Fruit fly (Drosophila melanogaster) whole organism, embryonic: Measurements from ENCODE around the gene swa.

ENCODE experiments used
- ATbp ChIP-seq: fragments of 200-800 bp; sonication (Bioruptor generic); optimal IDR thresholded peaks from 2 replicates; lab custom pipeline; 2017; ENCODE audit warnings: missing biosample characterization, mild to moderate bottlenecking, missing genetic modification characterization, missing genetic modification reagents
- Ada2b ChIP-seq: fragments of 200-800 bp; sonication (Bioruptor generic); IDR thresholded peaks from 2 replicates; pipeline ENCODE4 v1.3.6; 2022; ENCODE audit warnings: missing biosample characterization, missing genetic modification characterization
- Bgb ChIP-seq: fragments of 200-800 bp; sonication (Bioruptor generic); IDR thresholded peaks from 2 replicates; pipeline ENCODE4 v1.3.6; 2022; ENCODE audit warnings: missing biosample characterization, missing genetic modification characterization; ENCODE audit not compliant: partially characterized antibody
- CG10959 ChIP-seq: fragments of 200-800 bp; sonication (Bioruptor generic); IDR thresholded peaks from 2 replicates; pipeline ENCODE4 v1.3.6; 2022; ENCODE audit warnings: missing biosample characterization, missing genetic modification characterization
- CG11085 ChIP-seq: fragments of 200-800 bp; sonication (Bioruptor generic); IDR thresholded peaks from 2 replicates; pipeline ENCODE4 v1.3.6; 2022; ENCODE audit warnings: missing biosample characterization, missing genetic modification characterization
- CG13296 ChIP-seq: fragments of 200-800 bp; sonication (Bioruptor generic); optimal IDR thresholded peaks from 3 replicates; lab custom pipeline; 2018; ENCODE audit warnings: missing biosample characterization, mild to moderate bottlenecking, missing genetic modification characterization
- CG13775 ChIP-seq: fragments of 200-800 bp; sonication (Bioruptor generic); optimal IDR thresholded peaks from 3 replicates; lab custom pipeline; 2017; ENCODE audit warnings: missing biosample characterization, mild to moderate bottlenecking, missing genetic modification characterization
- CG14965 ChIP-seq: fragments of 200-800 bp; sonication (Bioruptor generic); optimal IDR thresholded peaks from 2 replicates; lab custom pipeline; 2016; ENCODE audit warnings: missing biosample characterization, missing genetic modification characterization, borderline replicate concordance
- CG18476 ChIP-seq: fragments of 200-800 bp; sonication (Bioruptor generic); optimal IDR thresholded peaks from 2 replicates; lab custom pipeline; 2016; ENCODE audit warnings: missing biosample characterization, mild to moderate bottlenecking, missing genetic modification characterization
- CG18619 ChIP-seq: fragments of 200-800 bp; sonication (Bioruptor generic); optimal IDR thresholded peaks from 3 replicates; lab custom pipeline; 2017; ENCODE audit warnings: missing biosample characterization, mild to moderate bottlenecking, missing genetic modification characterization
- CG2120 ChIP-seq: fragments of 200-800 bp; sonication (Bioruptor generic); optimal IDR thresholded peaks from 3 replicates; lab custom pipeline; 2016; ENCODE audit warnings: missing biosample characterization, missing genetic modification characterization
- CG2875 ChIP-seq: fragments of 200-800 bp; sonication (Bioruptor generic); optimal IDR thresholded peaks from 2 replicates; lab custom pipeline; 2017; ENCODE audit warnings: missing biosample characterization, mild to moderate bottlenecking, missing genetic modification characterization, missing genetic modification reagents
- CG3838 ChIP-seq: fragments of 200-800 bp; sonication (Bioruptor generic); optimal IDR thresholded peaks from 3 replicates; lab custom pipeline; 2016; ENCODE audit warnings: missing biosample characterization, missing genetic modification characterization
- CG6689 ChIP-seq: fragments of 200-800 bp; sonication (Bioruptor generic); IDR thresholded peaks from 2 replicates; pipeline ENCODE4 v1.3.6; 2022; ENCODE audit warnings: missing biosample characterization, missing genetic modification characterization
- CG7839 ChIP-seq: fragments of 200-800 bp; sonication (Bioruptor generic); optimal IDR thresholded peaks from 3 replicates; lab custom pipeline; 2018; ENCODE audit warnings: missing biosample characterization, mild to moderate bottlenecking, missing genetic modification characterization, moderate library complexity
- CG9727 ChIP-seq: fragments of 200-800 bp; sonication (Bioruptor generic); optimal IDR thresholded peaks from 3 replicates; lab custom pipeline; 2017; ENCODE audit warnings: missing biosample characterization, mild to moderate bottlenecking, missing genetic modification characterization
- CG9932 ChIP-seq: fragments of 200-800 bp; sonication (Bioruptor generic); IDR thresholded peaks from 2 replicates; pipeline ENCODE4 v1.3.6; 2022; ENCODE audit warnings: missing biosample characterization, missing genetic modification characterization
- D19A ChIP-seq: fragments of 200-800 bp; optimal IDR thresholded peaks from 3 replicates; lab custom pipeline; 2019; ENCODE audit warnings: missing biosample characterization, mild to moderate bottlenecking, missing genetic modification characterization, moderate library complexity
- Deaf1 ChIP-seq: fragments of 200-800 bp; optimal IDR thresholded peaks from 3 replicates; lab custom pipeline; 2019; ENCODE audit warnings: missing biosample characterization, mild to moderate bottlenecking, missing genetic modification characterization, moderate library complexity
- Fer2 ChIP-seq: fragments of 200-800 bp; sonication (Bioruptor generic); optimal IDR thresholded peaks from 2 replicates; lab custom pipeline; 2018; ENCODE audit warnings: missing biosample characterization, mild to moderate bottlenecking, missing genetic modification characterization, moderate library complexity
- GATAe ChIP-seq: fragments of 200-800 bp; sonication (Bioruptor generic); conservative IDR thresholded peaks from 2 replicates; pipeline ENCODE4 v1.3.6; 2022; ENCODE audit warnings: missing biosample characterization, missing genetic modification characterization
- Hand ChIP-seq: fragments of 200-800 bp; sonication (Bioruptor generic); optimal IDR thresholded peaks from 2 replicates; lab custom pipeline; 2017; ENCODE audit warnings: mild to moderate bottlenecking, missing biosample characterization, missing genetic modification reagents, missing genetic modification characterization
- Max ChIP-seq: fragments of 200-800 bp; sonication (Bioruptor generic); optimal IDR thresholded peaks from 2 replicates; lab custom pipeline; 2016; ENCODE audit warnings: missing biosample characterization, mild to moderate bottlenecking, missing genetic modification characterization
- Mrtf ChIP-seq: fragments of 200-800 bp; sonication (Bioruptor generic); IDR thresholded peaks from 3 replicates; pipeline ENCODE4 v1.3.6; 2022; ENCODE audit warnings: missing biosample characterization, missing genetic modification characterization
- Ptx1 ChIP-seq: fragments of 200-800 bp; sonication (Bioruptor generic); IDR thresholded peaks from 2 replicates; pipeline ENCODE4 v1.3.6; 2022; ENCODE audit warnings: missing biosample characterization, missing genetic modification characterization
- Ssrp ChIP-seq: fragments of 200-800 bp; sonication (Bioruptor generic); optimal IDR thresholded peaks from 2 replicates; lab custom pipeline; 2018; ENCODE audit warnings: missing biosample characterization, mild to moderate bottlenecking, missing genetic modification characterization, moderate library complexity
- Stat92E ChIP-seq, 3 experiments: fragments of >200 bp in 2 of 3; fragments of 200-800 bp in 1 of 3; sonication (Bioruptor generic) in 1 of 3; optimal IDR thresholded peaks; 2 replicates each; lab custom pipeline; 2017 to 2019; ENCODE audit warnings: missing biosample characterization in 3 of 3, missing genetic modification characterization in 3 of 3, mild to moderate bottlenecking in 1 of 3, moderate library complexity in 1 of 3
- Trl ChIP-seq, 3 experiments: fragments of >200 bp in 2 of 3; fragments of 200-800 bp in 1 of 3; sonication (Bioruptor generic) in 1 of 3; optimal IDR thresholded peaks; 2 replicates in 1 of 3; 3 replicates in 2 of 3; lab custom pipeline; 2016 to 2017; ENCODE audit warnings: missing biosample characterization in 1 of 3, missing genetic modification characterization in 1 of 3
- Xbp1 ChIP-seq: fragments of 200-800 bp; sonication (Bioruptor generic); optimal IDR thresholded peaks from 3 replicates; lab custom pipeline; 2016; ENCODE audit warnings: missing biosample characterization, mild to moderate bottlenecking, missing genetic modification characterization
- ap ChIP-seq: fragments of 200-800 bp; sonication (Bioruptor generic); IDR thresholded peaks from 2 replicates; pipeline ENCODE4 v1.3.6; 2022; ENCODE audit warnings: missing biosample characterization, missing genetic modification characterization
- ara ChIP-seq: fragments of 200-800 bp; sonication (Bioruptor generic); IDR thresholded peaks from 2 replicates; pipeline ENCODE4 v1.3.6; 2022; ENCODE audit warnings: missing biosample characterization, missing genetic modification characterization
- bcd ChIP-seq: fragments of 200-800 bp; sonication (Bioruptor generic); optimal IDR thresholded peaks from 2 replicates; lab custom pipeline; 2017; ENCODE audit warnings: missing biosample characterization, mild to moderate bottlenecking, missing genetic modification characterization
- br ChIP-seq: fragments of >200 bp; optimal IDR thresholded peaks from 2 replicates; lab custom pipeline; 2017
- btn ChIP-seq: fragments of 200-800 bp; sonication (Bioruptor generic); optimal IDR thresholded peaks from 2 replicates; lab custom pipeline; 2016; ENCODE audit warnings: missing biosample characterization, missing genetic modification characterization
- cato ChIP-seq: fragments of 200-800 bp; sonication (Bioruptor generic); optimal IDR thresholded peaks from 2 replicates; lab custom pipeline; 2016; ENCODE audit warnings: missing biosample characterization, missing genetic modification characterization, borderline replicate concordance
- disco-r ChIP-seq: fragments of 200-800 bp; sonication (Bioruptor generic); optimal IDR thresholded peaks from 2 replicates; lab custom pipeline; 2016; ENCODE audit warnings: missing biosample characterization, missing genetic modification characterization
- dmrt99B ChIP-seq: fragments of 200-800 bp; sonication (Bioruptor generic); optimal IDR thresholded peaks from 2 replicates; lab custom pipeline; 2018; ENCODE audit warnings: missing biosample characterization, mild to moderate bottlenecking, missing genetic modification characterization, moderate library complexity
- dysf ChIP-seq: fragments of 200-800 bp; sonication (Bioruptor generic); IDR thresholded peaks from 3 replicates; pipeline ENCODE4 v1.3.6; 2022; ENCODE audit warnings: missing biosample characterization, missing genetic modification characterization
- ems ChIP-seq: fragments of 200-800 bp; sonication (Bioruptor generic); optimal IDR thresholded peaks from 3 replicates; lab custom pipeline; 2016; ENCODE audit warnings: missing biosample characterization, missing genetic modification characterization
- grn ChIP-seq: fragments of 200-800 bp; sonication (Bioruptor generic); optimal IDR thresholded peaks from 3 replicates; lab custom pipeline; 2017; ENCODE audit warnings: missing biosample characterization, missing genetic modification characterization
- hb ChIP-seq: fragments of 200-800 bp; sonication (Bioruptor generic); IDR thresholded peaks from 3 replicates; pipeline ENCODE4 v1.3.6; 2022; ENCODE audit warnings: missing biosample characterization, missing genetic modification characterization; ENCODE audit not compliant: partially characterized antibody
- lilli ChIP-seq: fragments of 200-800 bp; sonication (Bioruptor generic); optimal IDR thresholded peaks from 3 replicates; lab custom pipeline; 2016; ENCODE audit warnings: missing biosample characterization, missing genetic modification characterization
- mirr ChIP-seq: fragments of 200-800 bp; sonication (Bioruptor generic); optimal IDR thresholded peaks from 3 replicates; lab custom pipeline; 2018; ENCODE audit warnings: missing biosample characterization, mild to moderate bottlenecking, missing genetic modification characterization
- nerfin-1 ChIP-seq: fragments of 200-800 bp; sonication (Bioruptor generic); optimal IDR thresholded peaks from 3 replicates; lab custom pipeline; 2019; ENCODE audit warnings: missing biosample characterization, mild to moderate bottlenecking, missing genetic modification characterization, moderate library complexity
- pnt ChIP-seq: fragments of 200-800 bp; sonication (Bioruptor generic); optimal IDR thresholded peaks from 3 replicates; lab custom pipeline; 2016; ENCODE audit warnings: missing biosample characterization, missing genetic modification characterization
- ro ChIP-seq: fragments of 200-800 bp; sonication (Bioruptor generic); IDR thresholded peaks from 2 replicates; pipeline ENCODE4 v1.3.6; 2022; ENCODE audit warnings: missing biosample characterization, missing genetic modification characterization
- sim ChIP-seq: fragments of 200-800 bp; sonication (Bioruptor generic); IDR thresholded peaks from 2 replicates; pipeline ENCODE4 v1.3.6; 2022; ENCODE audit warnings: missing biosample characterization, missing genetic modification characterization
- sna ChIP-seq: fragments of 200-800 bp; sonication (Bioruptor generic); IDR thresholded peaks from 2 replicates; pipeline ENCODE4 v1.3.6; 2022; ENCODE audit warnings: missing biosample characterization, missing genetic modification characterization; ENCODE audit not compliant: partially characterized antibody
- tgo ChIP-seq: fragments of 200-800 bp; sonication (Bioruptor generic); IDR thresholded peaks from 3 replicates; pipeline ENCODE4 v1.3.6; 2022; ENCODE audit warnings: missing biosample characterization, missing genetic modification characterization

Gene swa

dm6 chrX:6375636-6376035, 10.1 kb upstream of the swa start (continued):
- TF ChIP-seq ATbp (GFP tag; lab: Kevin White, UChicago) (peak; percentile 34), Stat92E (GFP tag; optimal IDR thresholded peaks at IDR 0.05; lab: Kevin White, UChicago) (no peak), GATAe (no peak), nerfin-1 (tag; lab: Kevin White, UChicago) (no peak), Ptx1 (GFP tag; lab: Robert Waterston, UW) (peak; percentile 57), Deaf1 (peak; percentile 8), CG18619 (GFP tag; lab: Kevin White, UChicago) (peak; percentile 36), lilli (GFP tag; lab: Kevin White, UChicago) (peak; percentile 50), CG2120 (peak; percentile 65), Ssrp (tag; lab: Kevin White, UChicago) (peak; percentile 30), cato (GFP tag; lab: Kevin White, UChicago) (no peak), ap (GFP tag; lab: Robert Waterston, UW) (0 out of 2 replicates have a peak, but pooled peaks have one; percentile 3), Mrtf (0 out of 3 replicates have a peak, but pooled peaks have one; percentile 24), mirr (GFP tag; lab: Kevin White, UChicago) (no peak), CG9727 (GFP tag; lab: Kevin White, UChicago) (peak; percentile 36), hb (no peak), Xbp1 (GFP tag; lab: Kevin White, UChicago) (peak; percentile 41), CG13775 (GFP tag; lab: Kevin White, UChicago) (no peak), CG11085 (no peak), bcd (GFP tag; lab: Kevin White, UChicago) (peak; percentile 35), CG14965 (no peak), disco-r (no peak), CG9932 (peak; percentile 40; the same call in 1 of the 2 replicates), CG3838 (GFP tag; lab: Kevin White, UChicago) (no peak), Max (no peak), CG13296 (GFP tag; lab: Kevin White, UChicago) (peak; percentile 48), CG18476 (GFP tag; lab: Kevin White, UChicago) (peak; percentile 27), CG2875 (GFP tag; lab: Kevin White, UChicago) (no peak), sna (no peak), CG7839 (tag; lab: Kevin White, UChicago) (peak; percentile 68), Hand (peak; percentile 47), Fer2 (tag; lab: Kevin White, UChicago) (no peak), br (lab: Kevin White, UChicago) (no peak), btn (GFP tag; lab: Kevin White, UChicago) (no peak), pnt (GFP tag; lab: Kevin White, UChicago) (peak; percentile 21), tgo (GFP tag; lab: Robert Waterston, UW) (peak; percentile 27; the same call in 1 of the 3 replicates), Bgb (GFP tag; lab: Robert Waterston, UW) (no peak), CG10959 (GFP tag; lab: Robert Waterston, UW) (no peak), sim (GFP tag; lab: Robert Waterston, UW) (no peak; the same call in 1 of the 2 replicates), dysf (GFP tag; lab: Robert Waterston, UW) (peak; percentile 50; the same call in 2 of the 3 replicates), CG6689 (GFP tag; lab: Robert Waterston, UW) (peak; percentile 56), dmrt99B (tag; lab: Kevin White, UChicago) (peak; percentile 67), D19A (peak; percentile 26), ro (GFP tag; lab: Robert Waterston, UW) (0 out of 2 replicates have a peak, but pooled peaks have one; percentile 34), ara (GFP tag; lab: Robert Waterston, UW) (peak; percentile 48; the same call in 1 of the 2 replicates), Ada2b (peak; percentile 60; the same call in 1 of the 2 replicates), ems (GFP tag; lab: Kevin White, UChicago) (peak; percentile 10), grn (GFP tag; lab: Kevin White, UChicago) (no peak), Trl (optimal IDR thresholded peaks at IDR 0.05; lab: Kevin White, UChicago) (no peak), Trl (GFP tag; optimal IDR thresholded peaks at IDR 0.05; lab: Kevin White, UChicago) (peak; percentile 29)
